Fruit fly (Drosophila melanogaster) whole organism, embryonic: ENCODE results near the gene CG15435.
A peak's percentile ranks its signal among the peaks of the same experiment; 100 is the strongest.

Source experiments
- Aef1 ChIP-seq: fragments of 200-800 bp; sonication (Bioruptor generic); IDR thresholded peaks from 3 replicates; pipeline ENCODE4 v1.3.6; 2022; ENCODE audit warnings: missing biosample characterization, missing genetic modification characterization
- BtbVII ChIP-seq: fragments of 200-800 bp; sonication (Bioruptor generic); optimal IDR thresholded peaks from 3 replicates; lab custom pipeline; 2017; ENCODE audit warnings: missing biosample characterization, mild to moderate bottlenecking, missing genetic modification characterization
- CG10267 ChIP-seq: fragments of 200-800 bp; sonication (Bioruptor generic); optimal IDR thresholded peaks from 2 replicates; lab custom pipeline; 2018; ENCODE audit warnings: missing biosample characterization, mild to moderate bottlenecking, missing genetic modification characterization, moderate library complexity
- CG10274 ChIP-seq: fragments of 200-800 bp; sonication (Bioruptor generic); optimal IDR thresholded peaks from 3 replicates; lab custom pipeline; 2017; ENCODE audit warnings: missing biosample characterization, mild to moderate bottlenecking, missing genetic modification characterization
- CG10543 ChIP-seq: fragments of 200-800 bp; sonication (Bioruptor generic); optimal IDR thresholded peaks from 3 replicates; lab custom pipeline; 2017; ENCODE audit warnings: missing biosample characterization, mild to moderate bottlenecking, missing genetic modification characterization, moderate library complexity
- CG11560 ChIP-seq: fragments of 200-800 bp; sonication (Bioruptor generic); IDR thresholded peaks from 3 replicates; pipeline ENCODE4 v1.3.6; 2022; ENCODE audit warnings: missing biosample characterization, missing genetic modification characterization
- CG12744 ChIP-seq: fragments of 200-800 bp; sonication (Bioruptor generic); optimal IDR thresholded peaks from 2 replicates; lab custom pipeline; 2016; ENCODE audit warnings: missing biosample characterization, missing genetic modification characterization
- CG12942 ChIP-seq: fragments of 200-800 bp; sonication (Bioruptor generic); optimal IDR thresholded peaks from 3 replicates; lab custom pipeline; 2016; ENCODE audit warnings: missing biosample characterization, missing genetic modification characterization
- CG14441 ChIP-seq: fragments of 200-800 bp; sonication (Bioruptor generic); IDR thresholded peaks from 2 replicates; pipeline ENCODE4 v1.3.6; 2022; ENCODE audit warnings: missing biosample characterization, missing genetic modification characterization
- CG17912 ChIP-seq: fragments of 200-800 bp; sonication (Bioruptor generic); optimal IDR thresholded peaks from 2 replicates; lab custom pipeline; 2018; ENCODE audit warnings: missing biosample characterization, mild to moderate bottlenecking, missing genetic modification characterization
- CG18619 ChIP-seq: fragments of 200-800 bp; sonication (Bioruptor generic); optimal IDR thresholded peaks from 3 replicates; lab custom pipeline; 2017; ENCODE audit warnings: missing biosample characterization, mild to moderate bottlenecking, missing genetic modification characterization
- CG2120 ChIP-seq: fragments of 200-800 bp; sonication (Bioruptor generic); optimal IDR thresholded peaks from 3 replicates; lab custom pipeline; 2016; ENCODE audit warnings: missing biosample characterization, missing genetic modification characterization
- CG3065 ChIP-seq: fragments of 200-800 bp; sonication (Bioruptor generic); optimal IDR thresholded peaks from 2 replicates; lab custom pipeline; 2016; ENCODE audit warnings: missing biosample characterization, missing genetic modification characterization
- CG32767 ChIP-seq: fragments of 200-800 bp; sonication (Bioruptor generic); IDR thresholded peaks from 2 replicates; pipeline ENCODE4 v1.3.6; 2022; ENCODE audit warnings: missing biosample characterization, missing genetic modification characterization
- CG3847 ChIP-seq: fragments of 200-800 bp; sonication (Bioruptor generic); IDR thresholded peaks from 2 replicates; pipeline ENCODE4 v1.3.6; 2022; ENCODE audit warnings: missing biosample characterization, missing genetic modification characterization
- CG4360 ChIP-seq: fragments of 200-800 bp; sonication (Bioruptor generic); IDR thresholded peaks from 2 replicates; pipeline ENCODE4 v1.3.6; 2022; ENCODE audit warnings: missing biosample characterization, missing genetic modification characterization
- CG7963 ChIP-seq: fragments of 200-800 bp; sonication (Bioruptor generic); IDR thresholded peaks from 3 replicates; pipeline ENCODE4 v1.3.6; 2022; ENCODE audit warnings: missing biosample characterization, missing genetic modification characterization; ENCODE audit not compliant: partially characterized antibody
- CG7987 ChIP-seq: fragments of 200-800 bp; sonication (Bioruptor generic); optimal IDR thresholded peaks from 2 replicates; lab custom pipeline; 2018; ENCODE audit warnings: missing biosample characterization, mild to moderate bottlenecking, missing genetic modification characterization, moderate library complexity
- CG8281 ChIP-seq: fragments of 200-800 bp; sonication (Bioruptor generic); optimal IDR thresholded peaks from 2 replicates; lab custom pipeline; 2018; ENCODE audit warnings: missing biosample characterization, mild to moderate bottlenecking, missing genetic modification characterization, moderate library complexity
- D19A ChIP-seq: fragments of 200-800 bp; optimal IDR thresholded peaks from 3 replicates; lab custom pipeline; 2019; ENCODE audit warnings: missing biosample characterization, mild to moderate bottlenecking, missing genetic modification characterization, moderate library complexity
- Dad ChIP-seq: fragments of 200-800 bp; sonication (Bioruptor generic); optimal IDR thresholded peaks from 3 replicates; lab custom pipeline; 2016; ENCODE audit warnings: missing biosample characterization, missing genetic modification characterization
- Deaf1 ChIP-seq: fragments of 200-800 bp; optimal IDR thresholded peaks from 3 replicates; lab custom pipeline; 2019; ENCODE audit warnings: missing biosample characterization, mild to moderate bottlenecking, missing genetic modification characterization, moderate library complexity
- Dfd ChIP-seq, 2 experiments: fragments of >200 bp; optimal IDR thresholded peaks; 2 replicates each; lab custom pipeline; 2017; ENCODE audit warnings: missing biosample characterization in 2 of 2, missing genetic modification characterization in 2 of 2
- Elba2 ChIP-seq: fragments of 200-800 bp; sonication (Bioruptor generic); optimal IDR thresholded peaks from 3 replicates; lab custom pipeline; 2016; ENCODE audit warnings: missing biosample characterization, missing genetic modification characterization
- Ets97D ChIP-seq: fragments of 200-800 bp; sonication (Bioruptor generic); optimal IDR thresholded peaks from 3 replicates; lab custom pipeline; 2016; ENCODE audit warnings: missing biosample characterization, missing genetic modification characterization
- HLH4C ChIP-seq: fragments of 200-800 bp; sonication (Bioruptor generic); IDR thresholded peaks from 3 replicates; pipeline ENCODE4 v1.3.6; 2022; ENCODE audit warnings: missing biosample characterization, missing genetic modification characterization; ENCODE audit not compliant: partially characterized antibody
- HmgD ChIP-seq: fragments of 200-800 bp; sonication (Bioruptor generic); optimal IDR thresholded peaks from 3 replicates; lab custom pipeline; 2016; ENCODE audit warnings: missing biosample characterization, missing genetic modification characterization
- Hr51 ChIP-seq, 2 experiments: fragments of 200-800 bp; sonication (Bioruptor generic); optimal IDR thresholded peaks; 2 replicates in 1 of 2; 3 replicates in 1 of 2; lab custom pipeline; 2016 to 2018; ENCODE audit warnings: missing biosample characterization in 2 of 2, missing genetic modification characterization in 2 of 2, mild to moderate bottlenecking in 1 of 2, moderate library complexity in 1 of 2
- Jarid2 ChIP-seq: fragments of 200-800 bp; sonication (Bioruptor generic); optimal IDR thresholded peaks from 3 replicates; lab custom pipeline; 2017; ENCODE audit warnings: mild to moderate bottlenecking, missing biosample characterization, missing genetic modification reagents, missing genetic modification characterization
- MBD-R2 ChIP-seq: fragments of 200-800 bp; sonication (Bioruptor generic); IDR thresholded peaks from 2 replicates; pipeline ENCODE4 v1.3.6; 2022; ENCODE audit warnings: missing biosample characterization, missing genetic modification characterization
- MESR4 ChIP-seq: fragments of 200-800 bp; sonication (Bioruptor generic); optimal IDR thresholded peaks from 2 replicates; lab custom pipeline; 2018; ENCODE audit warnings: missing biosample characterization, mild to moderate bottlenecking, missing genetic modification characterization, moderate library complexity
- ac ChIP-seq: fragments of 200-800 bp; sonication (Bioruptor generic); optimal IDR thresholded peaks from 3 replicates; lab custom pipeline; 2017; ENCODE audit warnings: missing biosample characterization, mild to moderate bottlenecking, missing genetic modification characterization
- cato ChIP-seq: fragments of 200-800 bp; sonication (Bioruptor generic); optimal IDR thresholded peaks from 2 replicates; lab custom pipeline; 2016; ENCODE audit warnings: missing biosample characterization, missing genetic modification characterization, borderline replicate concordance
- da ChIP-seq: fragments of 200-800 bp; sonication (Bioruptor generic); optimal IDR thresholded peaks from 2 replicates; lab custom pipeline; 2016; ENCODE audit warnings: missing biosample characterization, missing genetic modification characterization
- dm ChIP-seq: fragments of 200-800 bp; sonication (Bioruptor generic); optimal IDR thresholded peaks from 3 replicates; lab custom pipeline; 2016; ENCODE audit warnings: missing biosample characterization, missing genetic modification characterization
- klu ChIP-seq: fragments of 200-800 bp; sonication (Bioruptor generic); IDR thresholded peaks from 2 replicates; pipeline ENCODE4 v1.3.6; 2022; ENCODE audit warnings: missing biosample characterization, missing genetic modification characterization
- kni ChIP-seq: fragments of 200-800 bp; sonication (Bioruptor generic); optimal IDR thresholded peaks from 3 replicates; lab custom pipeline; 2017; ENCODE audit warnings: mild to moderate bottlenecking, missing biosample characterization, missing genetic modification reagents, missing genetic modification characterization
- lola ChIP-seq, 3 experiments: fragments of >200 bp in 2 of 3; fragments of 200-800 bp in 1 of 3; sonication (Bioruptor generic) in 1 of 3; optimal IDR thresholded peaks; 2 replicates each; lab custom pipeline; 2017 to 2019; ENCODE audit warnings: missing biosample characterization in 3 of 3, missing genetic modification characterization in 3 of 3, mild to moderate bottlenecking in 1 of 3, moderate library complexity in 1 of 3
- mam ChIP-seq: fragments of 200-800 bp; sonication (Bioruptor generic); optimal IDR thresholded peaks from 3 replicates; lab custom pipeline; 2016; ENCODE audit warnings: missing biosample characterization, missing genetic modification characterization
- nom ChIP-seq: fragments of 200-800 bp; sonication (Bioruptor generic); optimal IDR thresholded peaks from 2 replicates; lab custom pipeline; 2017; ENCODE audit warnings: missing biosample characterization, missing genetic modification characterization, mild to moderate bottlenecking, moderate library complexity, missing genetic modification reagents
- pros ChIP-seq: fragments of 200-800 bp; sonication (Bioruptor generic); optimal IDR thresholded peaks from 3 replicates; lab custom pipeline; 2019; ENCODE audit warnings: missing biosample characterization, mild to moderate bottlenecking, missing genetic modification characterization, moderate library complexity
- sim ChIP-seq: fragments of 200-800 bp; sonication (Bioruptor generic); IDR thresholded peaks from 2 replicates; pipeline ENCODE4 v1.3.6; 2022; ENCODE audit warnings: missing biosample characterization, missing genetic modification characterization
- ssp ChIP-seq: fragments of 200-800 bp; sonication (Bioruptor generic); IDR thresholded peaks from 2 replicates; pipeline ENCODE4 v1.3.6; 2022; ENCODE audit warnings: missing biosample characterization, missing genetic modification characterization
- tgo ChIP-seq: fragments of 200-800 bp; sonication (Bioruptor generic); IDR thresholded peaks from 3 replicates; pipeline ENCODE4 v1.3.6; 2022; ENCODE audit warnings: missing biosample characterization, missing genetic modification characterization
- unc-4 ChIP-seq: fragments of 200-800 bp; sonication (Bioruptor generic); IDR thresholded peaks from 2 replicates; pipeline ENCODE4 v1.3.6; 2022; ENCODE audit warnings: missing biosample characterization, missing genetic modification characterization; ENCODE audit not compliant: partially characterized antibody
- vfl ChIP-seq: fragments of 200-800 bp; sonication (Bioruptor generic); optimal IDR thresholded peaks from 2 replicates; lab custom pipeline; 2016; ENCODE audit warnings: missing biosample characterization, missing genetic modification characterization
- zfh1 ChIP-seq: fragments of 200-800 bp; sonication (Bioruptor generic); IDR thresholded peaks from 3 replicates; pipeline ENCODE4 v1.3.6; 2022; ENCODE audit warnings: missing biosample characterization, missing genetic modification characterization

CG15435 gene

dm6 chr2L:4458119-4459056 lies 1.1 kb upstream of the CG15435 start, which contains the start of gene RpL27A (continued):
- TF ChIP-seq Dad (GFP tag; lab: Kevin White, UChicago) (peak; percentile 45), CG12744 (peak; percentile 10), D19A (tag; lab: Kevin White, UChicago) (peak; percentile 65), unc-4 (peak; percentile 46; the same call in 1 of the 2 replicates), CG10274 (peak; percentile 61), CG18619 (peak; percentile 86), klu (GFP tag; lab: Robert Waterston, UW) (peak; percentile 35; the same call in 1 of the 2 replicates), CG4360 (GFP tag; lab: Robert Waterston, UW) (peak; percentile 58; the same call in 1 of the 2 replicates), CG11560 (tag; lab: Robert Waterston, UW) (no peak; the same call in 2 of the 3 replicates), CG10543 (GFP tag; lab: Kevin White, UChicago) (peak; percentile 84), CG7987 (GFP tag; lab: Kevin White, UChicago) (peak; percentile 96), CG17912 (GFP tag; lab: Kevin White, UChicago) (peak; percentile 94), MESR4 (GFP tag; lab: Kevin White, UChicago) (peak; percentile 100), da (GFP tag; lab: Kevin White, UChicago) (peak; percentile 12), lola (GFP tag; optimal IDR thresholded peaks at IDR 0.05; lab: Kevin White, UChicago) (peak in 1 of 3 experiments; percentile 70), tgo (peak; percentile 69), Deaf1 (tag; lab: Kevin White, UChicago) (peak; percentile 48), CG3847 (GFP tag; lab: Robert Waterston, UW) (peak; percentile 68), Ets97D (peak; percentile 99), CG2120 (GFP tag; lab: Kevin White, UChicago) (peak; percentile 41), zfh1 (GFP tag; lab: Robert Waterston, UW) (peak; percentile 88), Elba2 (no peak), Dfd (GFP tag; optimal IDR thresholded peaks at IDR 0.05; lab: Kevin White, UChicago) (peak in 1 of 2 experiments; percentile 62), CG7963 (GFP tag; lab: Robert Waterston, UW) (no peak), ac (GFP tag; lab: Kevin White, UChicago) (peak; percentile 74), mam (GFP tag; lab: Kevin White, UChicago) (peak; percentile 19), BtbVII (peak; percentile 80), Jarid2 (GFP tag; lab: Kevin White, UChicago) (peak; percentile 71), cato (peak; percentile 31), ssp (GFP tag; lab: Robert Waterston, UW) (peak; percentile 97), CG3065 (peak; percentile 28), Aef1 (GFP tag; lab: Robert Waterston, UW) (peak; percentile 63; the same call in 2 of the 3 replicates), kni (GFP tag; lab: Kevin White, UChicago) (peak; percentile 63), HLH4C (no peak), sim (peak; percentile 56; the same call in 1 of the 2 replicates), CG12942 (GFP tag; lab: Kevin White, UChicago) (peak; percentile 67), HmgD (peak; percentile 39), vfl (peak; percentile 45), pros (GFP tag; lab: Kevin White, UChicago) (peak; percentile 16), CG14441 (GFP tag; lab: Robert Waterston, UW) (peak; percentile 57), CG32767 (GFP tag; lab: Robert Waterston, UW) (no peak), dm (GFP tag; lab: Kevin White, UChicago) (peak; percentile 97), CG10267 (tag; lab: Kevin White, UChicago) (peak; percentile 83), CG8281 (tag; lab: Kevin White, UChicago) (peak; percentile 11), nom (peak; percentile 81), MBD-R2 (GFP tag; lab: Robert Waterston, UW) (peak; percentile 56), Hr51 (GFP tag; optimal IDR thresholded peaks at IDR 0.05; lab: Kevin White, UChicago) (peak; percentile 58 to 72)
